Worm (Caenorhabditis elegans): Measurements from ENCODE around the gene ZK112.4.

ce11 chrIII:7718318-7718717, 11.5 kb downstream of the ZK112.4 start:
- TF ChIP-seq ref-1 (GFP tag; conservative IDR thresholded peaks at IDR 0.05) (no peak), T22C8.4 (GFP tag; IDR thresholded peaks at IDR 0.05) (no peak), tab-1 (GFP tag; IDR thresholded peaks at IDR 0.05) (no peak), ztf-29 (GFP tag; IDR thresholded peaks at IDR 0.05) (no peak), flt-1 (GFP tag; IDR thresholded peaks at IDR 0.05) (no peak), klf-2 (GFP tag; conservative IDR thresholded peaks at IDR 0.05) (no peak)

Measured in whole organism, midembryonic.